ENCODE assay signal across 1 fruit fly cellular context in genomic region chr3R:17072526-17073114, dm6.
TF ChIP-seq lines count a peak whose summit lies in the region.

Ns1 (minus strand) TSS chr3R:17072675.
mRpS11 (plus strand) TSS chr3R:17072732.

TF ChIP-seq in whole organism, embryonic, 481 proteins besides CTCF, POLR2A, EP300 and RAD21 (continued from another document):
- TF ChIP-seq CG10366 (GFP tag; IDR thresholded peaks at IDR 0.05; lab: Robert Waterston, UW) (no peak), ac (GFP tag; optimal IDR thresholded peaks at IDR 0.05; lab: Kevin White, UChicago) (no peak), row (GFP tag; IDR thresholded peaks at IDR 0.05; lab: Robert Waterston, UW) (peak; percentile 36; the same call in 2 of the 3 replicates), p53 (GFP tag; optimal IDR thresholded peaks at IDR 0.05; lab: Kevin White, UChicago) (no peak), scrt (GFP tag; optimal IDR thresholded peaks at IDR 0.05; lab: Kevin White, UChicago) (peak; percentile 95), jing (GFP tag; optimal IDR thresholded peaks at IDR 0.05; lab: Kevin White, UChicago) (no peak), NfI (GFP tag; optimal IDR thresholded peaks at IDR 0.05; lab: Kevin White, UChicago) (peak; percentile 58), C15 (GFP tag; IDR thresholded peaks at IDR 0.05; lab: Robert Waterston, UW) (no peak), her (GFP tag; optimal IDR thresholded peaks at IDR 0.05; lab: Kevin White, UChicago) (peak; percentile 36), Ets65A (GFP tag; lab: Kevin White, UChicago) (peak; percentile 94), tll (GFP tag; optimal IDR thresholded peaks at IDR 0.05; lab: Kevin White, UChicago) (no peak), Oli (tag; optimal IDR thresholded peaks at IDR 0.05; lab: Kevin White, UChicago) (no peak), CG3726 (GFP tag; IDR thresholded peaks at IDR 0.05; lab: Robert Waterston, UW) (no peak), CG8359 (GFP tag; optimal IDR thresholded peaks at IDR 0.05; lab: Kevin White, UChicago; ENCODE audit: borderline replicate concordance) (no peak), CG4820 (GFP tag; optimal IDR thresholded peaks at IDR 0.05; lab: Kevin White, UChicago) (peak; percentile 0), CG8388 (GFP tag; optimal IDR thresholded peaks at IDR 0.05; lab: Kevin White, UChicago) (no peak), br (optimal IDR thresholded peaks at IDR 0.05; lab: Kevin White, UChicago) (no peak), Dip3 (GFP tag; optimal IDR thresholded peaks at IDR 0.05; lab: Kevin White, UChicago) (peak; percentile 36), CG12769 (tag; optimal IDR thresholded peaks at IDR 0.05; lab: Kevin White, UChicago) (peak; percentile 57), Dll (GFP tag; IDR thresholded peaks at IDR 0.05; lab: Robert Waterston, UW; ENCODE audit: partially characterized antibody) (no peak), peb (GFP tag; IDR thresholded peaks at IDR 0.05; lab: Robert Waterston, UW) (no peak), CG12391 (tag; optimal IDR thresholded peaks at IDR 0.05; lab: Kevin White, UChicago) (peak; percentile 28), cas (GFP tag; IDR thresholded peaks at IDR 0.05; lab: Robert Waterston, UW) (no peak), btn (GFP tag; optimal IDR thresholded peaks at IDR 0.05; lab: Kevin White, UChicago) (no peak), CG17829 (tag; optimal IDR thresholded peaks at IDR 0.05; lab: Kevin White, UChicago) (peak; percentile 49), abd-A (tag; optimal IDR thresholded peaks at IDR 0.05; lab: Kevin White, UChicago) (no peak), CG4730 (GFP tag; IDR thresholded peaks at IDR 0.05; lab: Robert Waterston, UW) (no peak), CG7786 (GFP tag; optimal IDR thresholded peaks at IDR 0.05; lab: Kevin White, UChicago) (peak; percentile 55), CG9609 (GFP tag; optimal IDR thresholded peaks at IDR 0.05; lab: Kevin White, UChicago) (no peak), CG2116 (GFP tag; optimal IDR thresholded peaks at IDR 0.05; lab: Kevin White, UChicago) (peak; percentile 34), CG6813 (GFP tag; optimal IDR thresholded peaks at IDR 0.05; lab: Kevin White, UChicago) (no peak), Eip74EF (GFP tag; optimal IDR thresholded peaks at IDR 0.05; lab: Kevin White, UChicago) (no peak), eyg (GFP tag; optimal IDR thresholded peaks at IDR 0.05; lab: Kevin White, UChicago) (no peak), aop (GFP tag; IDR thresholded peaks at IDR 0.05; lab: Robert Waterston, UW) (no peak), HLH3B (GFP tag; IDR thresholded peaks at IDR 0.05; lab: Robert Waterston, UW) (no peak), CG13775 (GFP tag; optimal IDR thresholded peaks at IDR 0.05; lab: Kevin White, UChicago) (peak; percentile 7), fd3F (GFP tag; optimal IDR thresholded peaks at IDR 0.05; lab: Kevin White, UChicago) (no peak), CoRest (tag; optimal IDR thresholded peaks at IDR 0.05; lab: Kevin White, UChicago) (no peak), hbn (GFP tag; IDR thresholded peaks at IDR 0.05; lab: Robert Waterston, UW; ENCODE audit: partially characterized antibody) (no peak), CG17568 (GFP tag; optimal IDR thresholded peaks at IDR 0.05; lab: Kevin White, UChicago) (peak; percentile 9), ham (GFP tag; IDR thresholded peaks at IDR 0.05; lab: Robert Waterston, UW) (no peak), ttk (GFP tag; IDR thresholded peaks at IDR 0.05; lab: Robert Waterston, UW) (no peak), CG13424 (tag; optimal IDR thresholded peaks at IDR 0.05; lab: Kevin White, UChicago) (peak; percentile 14), CG10431 (GFP tag; optimal IDR thresholded peaks at IDR 0.05; lab: Kevin White, UChicago) (no peak), pb (GFP tag; optimal IDR thresholded peaks at IDR 0.05; lab: Kevin White, UChicago) (peak; percentile 2), ken (GFP tag; IDR thresholded peaks at IDR 0.05; lab: Robert Waterston, UW) (no peak), CG3995 (GFP tag; optimal IDR thresholded peaks at IDR 0.05; lab: Kevin White, UChicago) (peak; percentile 73), CG17612 (GFP tag; IDR thresholded peaks at IDR 0.05; lab: Robert Waterston, UW) (no peak), H2.0 (GFP tag; IDR thresholded peaks at IDR 0.05; lab: Robert Waterston, UW) (no peak), Dad (GFP tag; optimal IDR thresholded peaks at IDR 0.05; lab: Kevin White, UChicago) (peak; percentile 70), lmd (GFP tag; IDR thresholded peaks at IDR 0.05; lab: Robert Waterston, UW) (no peak), ATbp (GFP tag; optimal IDR thresholded peaks at IDR 0.05; lab: Kevin White, UChicago) (no peak), CG6272 (GFP tag; IDR thresholded peaks at IDR 0.05; lab: Robert Waterston, UW) (no peak), D19A (tag; optimal IDR thresholded peaks at IDR 0.05; lab: Kevin White, UChicago) (peak; percentile 10), Oaz (GFP tag; IDR thresholded peaks at IDR 0.05; lab: Robert Waterston, UW) (no peak), CG15011 (GFP tag; optimal IDR thresholded peaks at IDR 0.05; lab: Kevin White, UChicago) (no peak), CkIIα-i1 (GFP tag; IDR thresholded peaks at IDR 0.05; lab: Robert Waterston, UW) (no peak), kay (GFP tag; optimal IDR thresholded peaks at IDR 0.05; lab: Kevin White, UChicago) (no peak), Lhr (GFP tag; optimal IDR thresholded peaks at IDR 0.05; lab: Kevin White, UChicago) (no peak), CG2202 (tag; optimal IDR thresholded peaks at IDR 0.05; lab: Kevin White, UChicago) (no peak), so (GFP tag; IDR thresholded peaks at IDR 0.05; lab: Robert Waterston, UW) (no peak), CG13287 (GFP tag; IDR thresholded peaks at IDR 0.05; lab: Robert Waterston, UW; ENCODE audit: partially characterized antibody) (peak; percentile 57; the same call in 1 of the 2 replicates), CG33557 (GFP tag; optimal IDR thresholded peaks at IDR 0.05; lab: Kevin White, UChicago) (no peak), NC2α (GFP tag; optimal IDR thresholded peaks at IDR 0.05; lab: Kevin White, UChicago) (no peak), CG4707 (GFP tag; optimal IDR thresholded peaks at IDR 0.05; lab: Kevin White, UChicago) (no peak), sens (GFP tag; lab: Kevin White, UChicago) (peak; percentile 66), CG17186 (GFP tag; optimal IDR thresholded peaks at IDR 0.05; lab: Kevin White, UChicago) (peak; percentile 31), lov (optimal IDR thresholded peaks at IDR 0.05; lab: Kevin White, UChicago) (no peak), lov (GFP tag; IDR thresholded peaks at IDR 0.05; lab: Robert Waterston, UW) (0 out of 3 replicates have a peak, but pooled peaks have one; percentile 8), repo (GFP tag; optimal IDR thresholded peaks at IDR 0.05; lab: Kevin White, UChicago) (no peak), bab2 (GFP tag; optimal IDR thresholded peaks at IDR 0.05; lab: Kevin White, UChicago) (no peak), CG17912 (GFP tag; optimal IDR thresholded peaks at IDR 0.05; lab: Kevin White, UChicago) (peak; percentile 11), CG3065 (GFP tag; optimal IDR thresholded peaks at IDR 0.05; lab: Kevin White, UChicago) (peak; percentile 37), wek (GFP tag; optimal IDR thresholded peaks at IDR 0.05; lab: Kevin White, UChicago) (no peak), B-H1 (GFP tag; IDR thresholded peaks at IDR 0.05; lab: Robert Waterston, UW) (no peak), Hr39 (optimal IDR thresholded peaks at IDR 0.05; lab: Kevin White, UChicago) (no peak), chinmo (GFP tag; IDR thresholded peaks at IDR 0.05; lab: Robert Waterston, UW; ENCODE audit: partially characterized antibody) (no peak), Antp (GFP tag; optimal IDR thresholded peaks at IDR 0.05; lab: Kevin White, UChicago) (peak; percentile 37), sc (optimal IDR thresholded peaks at IDR 0.05; lab: Kevin White, UChicago) (no peak), sc (GFP tag; optimal IDR thresholded peaks at IDR 0.05; lab: Kevin White, UChicago) (no peak), E2f2 (GFP tag; IDR thresholded peaks at IDR 0.05; lab: Robert Waterston, UW) (0 out of 2 replicates have a peak, but pooled peaks have one; percentile 38), CG4328 (GFP tag; optimal IDR thresholded peaks at IDR 0.05; lab: Kevin White, UChicago) (peak; percentile 4), Meics (GFP tag; optimal IDR thresholded peaks at IDR 0.05; lab: Kevin White, UChicago) (peak; percentile 27), CG6175 (GFP tag; IDR thresholded peaks at IDR 0.05; lab: Robert Waterston, UW) (no peak), crp (GFP tag; optimal IDR thresholded peaks at IDR 0.05; lab: Kevin White, UChicago) (peak in 1 of 2 experiments; percentile 40), Atf6 (GFP tag; IDR thresholded peaks at IDR 0.05; lab: Robert Waterston, UW) (0 out of 2 replicates have a peak, but pooled peaks have one; percentile 7), CG6254 (GFP tag; optimal IDR thresholded peaks at IDR 0.05; lab: Kevin White, UChicago) (no peak), TFAM (GFP tag; optimal IDR thresholded peaks at IDR 0.05; lab: Kevin White, UChicago) (no peak), bsh (GFP tag; optimal IDR thresholded peaks at IDR 0.05; lab: Kevin White, UChicago) (no peak), CG2678 (tag; optimal IDR thresholded peaks at IDR 0.05; lab: Kevin White, UChicago) (no peak), fd96Cb (tag; optimal IDR thresholded peaks at IDR 0.05; lab: Kevin White, UChicago) (no peak), Mes4 (GFP tag; optimal IDR thresholded peaks at IDR 0.05; lab: Kevin White, UChicago) (peak; percentile 21), schlank (tag; optimal IDR thresholded peaks at IDR 0.05; lab: Kevin White, UChicago) (no peak), pnt (GFP tag; optimal IDR thresholded peaks at IDR 0.05; lab: Kevin White, UChicago) (no peak), Med (GFP tag; lab: Kevin White, UChicago) (peak; percentile 94), CG31365 (tag; optimal IDR thresholded peaks at IDR 0.05; lab: Kevin White, UChicago) (no peak), Sox100B (GFP tag; optimal IDR thresholded peaks at IDR 0.05; lab: Kevin White, UChicago) (no peak), gt (GFP tag; IDR thresholded peaks at IDR 0.05; lab: Robert Waterston, UW) (no peak), CG7745 (tag; optimal IDR thresholded peaks at IDR 0.05; lab: Kevin White, UChicago) (no peak), Dek (tag; optimal IDR thresholded peaks at IDR 0.05; lab: Kevin White, UChicago) (no peak), CG34376 (GFP tag; optimal IDR thresholded peaks at IDR 0.05; lab: Kevin White, UChicago) (peak; percentile 47), CG10147 (GFP tag; optimal IDR thresholded peaks at IDR 0.05; lab: Kevin White, UChicago) (no peak), sens-2 (GFP tag; IDR thresholded peaks at IDR 0.05; lab: Robert Waterston, UW) (no peak), CG31388 (GFP tag; optimal IDR thresholded peaks at IDR 0.05; lab: Kevin White, UChicago) (no peak), mld (GFP tag; IDR thresholded peaks at IDR 0.05; lab: Robert Waterston, UW; ENCODE audit: partially characterized antibody) (no peak), CG18599 (GFP tag; optimal IDR thresholded peaks at IDR 0.05; lab: Kevin White, UChicago) (no peak), tio (GFP tag; optimal IDR thresholded peaks at IDR 0.05; lab: Kevin White, UChicago) (no peak), wor (GFP tag; IDR thresholded peaks at IDR 0.05; lab: Robert Waterston, UW) (no peak), Hr51 (GFP tag; optimal IDR thresholded peaks at IDR 0.05; lab: Kevin White, UChicago) (no peak), CG12236 (GFP tag; optimal IDR thresholded peaks at IDR 0.05; lab: Kevin White, UChicago) (no peak), Myb (GFP tag; optimal IDR thresholded peaks at IDR 0.05; lab: Kevin White, UChicago) (peak; percentile 50), CG3847 (GFP tag; IDR thresholded peaks at IDR 0.05; lab: Robert Waterston, UW) (peak; percentile 63), dmrt11E (tag; optimal IDR thresholded peaks at IDR 0.05; lab: Kevin White, UChicago) (no peak), CG11456 (GFP tag; IDR thresholded peaks at IDR 0.05; lab: Robert Waterston, UW) (0 out of 3 replicates have a peak, but pooled peaks have one; percentile 44), jumu (GFP tag; optimal IDR thresholded peaks at IDR 0.05; lab: Kevin White, UChicago) (peak; percentile 60), CG5953 (GFP tag; IDR thresholded peaks at IDR 0.05; lab: Robert Waterston, UW) (no peak), ems (GFP tag; optimal IDR thresholded peaks at IDR 0.05; lab: Kevin White, UChicago) (no peak), CG7556 (GFP tag; optimal IDR thresholded peaks at IDR 0.05; lab: Kevin White, UChicago) (no peak), Neu2 (GFP tag; optimal IDR thresholded peaks at IDR 0.05; lab: Kevin White, UChicago; ENCODE audit: borderline replicate concordance) (no peak), CG8765 (GFP tag; IDR thresholded peaks at IDR 0.05; lab: Robert Waterston, UW) (no peak), luna (GFP tag; optimal IDR thresholded peaks at IDR 0.05; lab: Kevin White, UChicago) (no peak), amos (GFP tag; IDR thresholded peaks at IDR 0.05; lab: Robert Waterston, UW; ENCODE audit: partially characterized antibody) (peak; percentile 36; the same call in 1 of the 2 replicates), CG13123 (GFP tag; optimal IDR thresholded peaks at IDR 0.05; lab: Kevin White, UChicago) (no peak), CG7357 (GFP tag; IDR thresholded peaks at IDR 0.05; lab: Robert Waterston, UW) (no peak), h (optimal IDR thresholded peaks at IDR 0.05; lab: Kevin White, UChicago) (no peak), D19B (GFP tag; optimal IDR thresholded peaks at IDR 0.05; lab: Kevin White, UChicago) (no peak), Hsf (GFP tag; optimal IDR thresholded peaks at IDR 0.05; lab: Kevin White, UChicago) (peak; percentile 35), CG7987 (GFP tag; optimal IDR thresholded peaks at IDR 0.05; lab: Kevin White, UChicago) (peak; percentile 76), run (tag; optimal IDR thresholded peaks at IDR 0.05; lab: Kevin White, UChicago) (no peak), CG4282 (GFP tag; optimal IDR thresholded peaks at IDR 0.05; lab: Kevin White, UChicago) (peak; percentile 38), nerfin-2 (GFP tag; IDR thresholded peaks at IDR 0.05; lab: Robert Waterston, UW; ENCODE audit: partially characterized antibody) (no peak), org-1 (GFP tag; optimal IDR thresholded peaks at IDR 0.05; lab: Kevin White, UChicago) (no peak), CG3838 (GFP tag; optimal IDR thresholded peaks at IDR 0.05; lab: Kevin White, UChicago) (no peak), gcm2 (GFP tag; optimal IDR thresholded peaks at IDR 0.05; lab: Kevin White, UChicago) (no peak), Aef1 (GFP tag; IDR thresholded peaks at IDR 0.05; lab: Robert Waterston, UW) (no peak), CG3407 (GFP tag; optimal IDR thresholded peaks at IDR 0.05; lab: Kevin White, UChicago) (no peak), insv (GFP tag; optimal IDR thresholded peaks at IDR 0.05; lab: Kevin White, UChicago) (peak in 1 of 2 experiments; percentile 11)
